Worm (Caenorhabditis elegans): ENCODE results near the gene R08F11.1.

The R08F11.1 gene

ce11 chrV:3810035-3810434 lies 26.0 kb upstream of the R08F11.1 start:
- TF ChIP-seq tab-1 (GFP tag; IDR thresholded peaks at IDR 0.05) (no peak), med-1 (GFP tag; optimal IDR thresholded peaks at IDR 0.05; ENCODE audit: insufficient read depth) (no peak), ref-1 (GFP tag; conservative IDR thresholded peaks at IDR 0.05) (no peak), T22C8.4 (GFP tag; IDR thresholded peaks at IDR 0.05) (no peak), ztf-23 (GFP tag; IDR thresholded peaks at IDR 0.05) (no peak), klf-2 (GFP tag; conservative IDR thresholded peaks at IDR 0.05) (no peak), flt-1 (GFP tag; IDR thresholded peaks at IDR 0.05) (no peak), cog-1 (tag; optimal IDR thresholded peaks at IDR 0.05) (no peak)

- TF ChIP-seq T22C8.4 (GFP tag; IDR thresholded peaks at IDR 0.05) (no peak), ref-1 (GFP tag; conservative IDR thresholded peaks at IDR 0.05) (no peak), klf-2 (GFP tag; conservative IDR thresholded peaks at IDR 0.05) (no peak), cog-1 (tag; optimal IDR thresholded peaks at IDR 0.05) (no peak), med-1 (GFP tag; optimal IDR thresholded peaks at IDR 0.05; ENCODE audit: insufficient read depth) (no peak), flt-1 (GFP tag; IDR thresholded peaks at IDR 0.05) (no peak), tab-1 (GFP tag; IDR thresholded peaks at IDR 0.05) (no peak), ztf-23 (GFP tag; IDR thresholded peaks at IDR 0.05) (no peak), ztf-29 (GFP tag; IDR thresholded peaks at IDR 0.05) (no peak)
Measured at ce11 chrV:3808336-3808735, 24.3 kb upstream of the R08F11.1 start, which contains the start of gene srw-6. srw-6 (plus strand) TSS chrV:3808636.

- TF ChIP-seq ref-1 (GFP tag; conservative IDR thresholded peaks at IDR 0.05) = no peak
- TF ChIP-seq tab-1 (GFP tag; IDR thresholded peaks at IDR 0.05) = no peak
- no peak for TF ChIP-seq flt-1 (GFP tag; IDR thresholded peaks at IDR 0.05)
- no peak for TF ChIP-seq klf-2 (GFP tag; conservative IDR thresholded peaks at IDR 0.05)
- no peak for TF ChIP-seq med-1 (GFP tag; optimal IDR thresholded peaks at IDR 0.05; ENCODE audit: insufficient read depth)
- TF ChIP-seq cog-1 (tag; optimal IDR thresholded peaks at IDR 0.05) = no peak
- no peak for TF ChIP-seq ztf-29 (GFP tag; IDR thresholded peaks at IDR 0.05)
- no peak for TF ChIP-seq T22C8.4 (GFP tag; IDR thresholded peaks at IDR 0.05)
- TF ChIP-seq ztf-23 (GFP tag; IDR thresholded peaks at IDR 0.05) = no peak
Measured at ce11 chrV:3807846-3808245, 23.8 kb upstream of the R08F11.1 start.

ce11 chrV:3805961-3806360 lies 21.9 kb upstream of the R08F11.1 start, which contains the start of gene srw-7:
srw-7 (plus strand) TSS chrV:3806261.
- no peak for TF ChIP-seq klf-2 (GFP tag; conservative IDR thresholded peaks at IDR 0.05)
- no peak for TF ChIP-seq ztf-29 (GFP tag; IDR thresholded peaks at IDR 0.05)
- no peak for TF ChIP-seq tab-1 (GFP tag; IDR thresholded peaks at IDR 0.05)
- no peak for TF ChIP-seq flt-1 (GFP tag; IDR thresholded peaks at IDR 0.05)

ce11 chrV:3805499-3805898 lies 21.5 kb upstream of the R08F11.1 start, which contains the start of gene R08F11.4:
R08F11.4 (minus strand) TSS chrV:3805527.
- no peak for TF ChIP-seq T22C8.4 (GFP tag; IDR thresholded peaks at IDR 0.05)
- no peak for TF ChIP-seq ref-1 (GFP tag; conservative IDR thresholded peaks at IDR 0.05)
- TF ChIP-seq ztf-23 (GFP tag; IDR thresholded peaks at IDR 0.05) = no peak
- no peak for TF ChIP-seq cog-1 (tag; optimal IDR thresholded peaks at IDR 0.05)
- TF ChIP-seq klf-2 (GFP tag; conservative IDR thresholded peaks at IDR 0.05) = no peak
- no peak for TF ChIP-seq med-1 (GFP tag; optimal IDR thresholded peaks at IDR 0.05; ENCODE audit: insufficient read depth)
- TF ChIP-seq tab-1 (GFP tag; IDR thresholded peaks at IDR 0.05) = no peak

ce11 chrV:3803343-3803742 lies 19.3 kb upstream of the R08F11.1 start, which contains the start of gene cyp-33C8:
cyp-33C8 (minus strand) TSS chrV:3803542.
- no peak for TF ChIP-seq cog-1 (tag; optimal IDR thresholded peaks at IDR 0.05)
- no peak for TF ChIP-seq med-1 (GFP tag; optimal IDR thresholded peaks at IDR 0.05; ENCODE audit: insufficient read depth)
- no peak for TF ChIP-seq ztf-29 (GFP tag; IDR thresholded peaks at IDR 0.05)
- no peak for TF ChIP-seq flt-1 (GFP tag; IDR thresholded peaks at IDR 0.05)
- TF ChIP-seq T22C8.4 (GFP tag; IDR thresholded peaks at IDR 0.05) = no peak
- no peak for TF ChIP-seq ztf-23 (GFP tag; IDR thresholded peaks at IDR 0.05)
- TF ChIP-seq klf-2 (GFP tag; conservative IDR thresholded peaks at IDR 0.05) = no peak
- TF ChIP-seq ref-1 (GFP tag; conservative IDR thresholded peaks at IDR 0.05) = no peak

- no peak for TF ChIP-seq flt-1 (GFP tag; IDR thresholded peaks at IDR 0.05)
- TF ChIP-seq tab-1 (GFP tag; IDR thresholded peaks at IDR 0.05) = no peak
- no peak for TF ChIP-seq ref-1 (GFP tag; conservative IDR thresholded peaks at IDR 0.05)
- TF ChIP-seq ztf-29 (GFP tag; IDR thresholded peaks at IDR 0.05) = no peak
- no peak for TF ChIP-seq ztf-23 (GFP tag; IDR thresholded peaks at IDR 0.05)
Measured at ce11 chrV:3801787-3802417, 17.9 kb upstream of the R08F11.1 start.

- no peak for TF ChIP-seq ref-1 (GFP tag; conservative IDR thresholded peaks at IDR 0.05)
- no peak for TF ChIP-seq flt-1 (GFP tag; IDR thresholded peaks at IDR 0.05)
- no peak for TF ChIP-seq T22C8.4 (GFP tag; IDR thresholded peaks at IDR 0.05)
- no peak for TF ChIP-seq klf-2 (GFP tag; conservative IDR thresholded peaks at IDR 0.05)
- no peak for TF ChIP-seq ztf-29 (GFP tag; IDR thresholded peaks at IDR 0.05)
- TF ChIP-seq tab-1 (GFP tag; IDR thresholded peaks at IDR 0.05) = no peak
- TF ChIP-seq med-1 (GFP tag; optimal IDR thresholded peaks at IDR 0.05; ENCODE audit: insufficient read depth) = no peak
Measured at ce11 chrV:3800378-3800777, 16.4 kb upstream of the R08F11.1 start, which contains the start of gene srt-30. srt-30 (minus strand) TSS chrV:3800478.

- TF ChIP-seq T22C8.4 (GFP tag; IDR thresholded peaks at IDR 0.05) (no peak), klf-2 (GFP tag; conservative IDR thresholded peaks at IDR 0.05) (no peak), ref-1 (GFP tag; conservative IDR thresholded peaks at IDR 0.05) (no peak), cog-1 (tag; optimal IDR thresholded peaks at IDR 0.05) (no peak), ztf-29 (GFP tag; IDR thresholded peaks at IDR 0.05) (no peak), flt-1 (GFP tag; IDR thresholded peaks at IDR 0.05) (no peak), tab-1 (GFP tag; IDR thresholded peaks at IDR 0.05) (no peak), ztf-23 (GFP tag; IDR thresholded peaks at IDR 0.05) (no peak), med-1 (GFP tag; optimal IDR thresholded peaks at IDR 0.05; ENCODE audit: insufficient read depth) (no peak)
Measured at ce11 chrV:3799737-3800136, 15.7 kb upstream of the R08F11.1 start.

ce11 chrV:3790424-3790823 lies 6.4 kb upstream of the R08F11.1 start:
- no peak for TF ChIP-seq ref-1 (GFP tag; conservative IDR thresholded peaks at IDR 0.05)
